Worm (Caenorhabditis elegans) whole organism, mixed stage, embryonic: ENCODE data around the gene hpo-30.

Experiments
- M03D4.4 ChIP-seq: sonication (generic microtip); optimal IDR thresholded peaks from 2 replicates; lab custom pipeline; 2017; ENCODE audit warnings: mild to moderate bottlenecking, missing genetic modification characterization, missing compliant biosample characterization
- bed-3 ChIP-seq: fragments of 200-800 bp; sonication (Bioruptor generic); optimal IDR thresholded peaks from 3 replicates; lab custom pipeline; 2018; ENCODE audit warnings: mild to moderate bottlenecking, missing genetic modification characterization, moderate library complexity, missing compliant biosample characterization
- blmp-1 ChIP-seq: fragments of 150-350 bp; optimal IDR thresholded peaks from 2 replicates; lab custom pipeline; 2014; ENCODE audit warnings: missing biosample characterization, missing genetic modification characterization
- ceh-39 ChIP-seq: fragments of 150-350 bp; optimal IDR thresholded peaks from 2 replicates; lab custom pipeline; 2014; ENCODE audit warnings: missing biosample characterization, missing genetic modification characterization
- ceh-43 ChIP-seq: fragments of 200-800 bp; sonication (Bioruptor generic); optimal IDR thresholded peaks from 2 replicates; lab custom pipeline; 2018; ENCODE audit warnings: mild to moderate bottlenecking, missing genetic modification characterization, moderate library complexity, missing compliant biosample characterization
- ceh-83 ChIP-seq: fragments of 200-800 bp; sonication (Bioruptor generic); optimal IDR thresholded peaks from 2 replicates; lab custom pipeline; 2018; ENCODE audit warnings: mild to moderate bottlenecking, missing genetic modification characterization, missing compliant biosample characterization
- ces-1 ChIP-seq: fragments of 150-350 bp; optimal IDR thresholded peaks from 2 replicates; lab custom pipeline; 2014; ENCODE audit warnings: missing biosample characterization, missing genetic modification reagents, missing genetic modification characterization
- cnd-1 ChIP-seq: fragments of 200-800 bp; sonication (Bioruptor generic); optimal IDR thresholded peaks from 2 replicates; lab custom pipeline; 2018; ENCODE audit warnings: mild to moderate bottlenecking, missing genetic modification characterization, missing compliant biosample characterization
- drap-1 ChIP-seq: fragments of 200-800 bp; sonication (Bioruptor generic); optimal IDR thresholded peaks from 3 replicates; lab custom pipeline; 2018; ENCODE audit warnings: mild to moderate bottlenecking, missing genetic modification characterization, missing compliant biosample characterization
- elt-1 ChIP-seq: sonication (generic microtip); optimal IDR thresholded peaks from 2 replicates; lab custom pipeline; 2017; ENCODE audit warnings: missing genetic modification characterization, mild to moderate bottlenecking, missing compliant biosample characterization, antibody characterized with exemption, moderate library complexity, borderline replicate concordance; ENCODE audit not compliant: insufficient read depth
- elt-3 ChIP-seq: fragments of 150-350 bp; optimal IDR thresholded peaks from 2 replicates; lab custom pipeline; 2014; ENCODE audit warnings: missing biosample characterization, missing genetic modification characterization
- ham-2 ChIP-seq: fragments of 200-800 bp; sonication (Bioruptor generic); optimal IDR thresholded peaks from 2 replicates; lab custom pipeline; 2018; ENCODE audit warnings: mild to moderate bottlenecking, missing genetic modification characterization, missing compliant biosample characterization
- hlh-1 ChIP-seq: fragments of 150-350 bp; optimal IDR thresholded peaks from 2 replicates; lab custom pipeline; 2014; ENCODE audit warnings: missing biosample characterization, missing genetic modification reagents, missing genetic modification characterization
- lin-13 ChIP-seq: fragments of 150-350 bp; optimal IDR thresholded peaks from 2 replicates; lab custom pipeline; 2014; ENCODE audit warnings: missing biosample characterization, missing genetic modification characterization
- lin-32 ChIP-seq: fragments of 200-800 bp; sonication (Bioruptor generic); optimal IDR thresholded peaks from 2 replicates; lab custom pipeline; 2018; ENCODE audit warnings: mild to moderate bottlenecking, missing genetic modification characterization, missing compliant biosample characterization
- lsy-2 ChIP-seq: fragments of 150-350 bp; optimal IDR thresholded peaks from 2 replicates; lab custom pipeline; 2014; ENCODE audit warnings: missing biosample characterization, missing genetic modification characterization
- mab-5 ChIP-seq: fragments of 150-350 bp; optimal IDR thresholded peaks from 2 replicates; lab custom pipeline; 2014; ENCODE audit warnings: missing biosample characterization, missing genetic modification characterization
- mep-1 ChIP-seq: fragments of 150-350 bp; optimal IDR thresholded peaks from 2 replicates; lab custom pipeline; 2017; ENCODE audit warnings: missing biosample characterization, missing genetic modification reagents, missing genetic modification characterization, inconsistent platforms
- nhr-12 ChIP-seq: fragments of 150-350 bp; optimal IDR thresholded peaks from 2 replicates; lab custom pipeline; 2014; ENCODE audit warnings: missing biosample characterization, missing genetic modification characterization
- nhr-2 ChIP-seq: fragments of 150-350 bp; optimal IDR thresholded peaks from 2 replicates; lab custom pipeline; 2014; ENCODE audit warnings: missing biosample characterization, missing genetic modification characterization
- nhr-237 ChIP-seq: fragments of 150-350 bp; optimal IDR thresholded peaks from 2 replicates; lab custom pipeline; 2014; ENCODE audit warnings: missing biosample characterization, missing genetic modification characterization
- nhr-28 ChIP-seq: fragments of 150-350 bp; optimal IDR thresholded peaks from 2 replicates; lab custom pipeline; 2014; ENCODE audit warnings: missing biosample characterization, missing genetic modification characterization
- nhr-76 ChIP-seq: sonication (generic microtip); optimal IDR thresholded peaks from 2 replicates; lab custom pipeline; 2017; ENCODE audit warnings: missing biosample characterization, missing genetic modification characterization
- pha-4 ChIP-seq: fragments of 150-350 bp; optimal IDR thresholded peaks from 2 replicates; lab custom pipeline; 2018; ENCODE audit warnings: missing biosample characterization, missing genetic modification reagents, missing genetic modification characterization
- sem-2 ChIP-seq: fragments of 200-800 bp; sonication (Bioruptor generic); optimal IDR thresholded peaks from 2 replicates; lab custom pipeline; 2018; ENCODE audit warnings: mild to moderate bottlenecking, missing genetic modification characterization, missing compliant biosample characterization
- sptf-1 ChIP-seq: sonication (generic microtip); optimal IDR thresholded peaks from 2 replicates; lab custom pipeline; 2017; ENCODE audit warnings: mild to moderate bottlenecking, missing genetic modification characterization, moderate library complexity, missing compliant biosample characterization
- tbx-8 ChIP-seq: fragments of 200-800 bp; sonication (Bioruptor generic); optimal IDR thresholded peaks from 2 replicates; lab custom pipeline; 2018; ENCODE audit warnings: mild to moderate bottlenecking, missing genetic modification characterization, moderate library complexity, missing compliant biosample characterization
- unc-120 ChIP-seq: sonication (generic microtip); optimal IDR thresholded peaks from 2 replicates; lab custom pipeline; 2017; ENCODE audit warnings: missing genetic modification characterization, missing compliant biosample characterization; ENCODE audit not compliant: poor library complexity, severe bottlenecking
- unc-39 ChIP-seq: fragments of 150-350 bp; optimal IDR thresholded peaks from 2 replicates; lab custom pipeline; 2014; ENCODE audit warnings: missing biosample characterization, missing genetic modification characterization
- unc-62 ChIP-seq: fragments of 150-350 bp; optimal IDR thresholded peaks from 2 replicates; lab custom pipeline; 2014; ENCODE audit warnings: missing biosample characterization, missing genetic modification reagents, missing genetic modification characterization
- zip-8 ChIP-seq: fragments of 150-350 bp; optimal IDR thresholded peaks from 2 replicates; lab custom pipeline; 2014; ENCODE audit warnings: missing biosample characterization, missing genetic modification characterization
- ztf-11 ChIP-seq: fragments of 150-350 bp; optimal IDR thresholded peaks from 2 replicates; lab custom pipeline; 2014; ENCODE audit warnings: missing biosample characterization, missing genetic modification characterization

Gene hpo-30

ce11 chrV:12298184-12298583 lies 12.0 kb downstream of the hpo-30 start:
- TF ChIP-seq unc-39 (no peak), nhr-12 (no peak), sem-2 (GFP tag; lab: Kevin White, UChicago) (no peak), cnd-1 (tag; lab: Kevin White, UChicago) (no peak), lin-13 (tag; lab: Kevin White, UChicago) (no peak), elt-1 (tag; lab: Kevin White, UChicago) (no peak), unc-62 (GFP tag; lab: Kevin White, UChicago) (no peak), ceh-39 (tag; lab: Kevin White, UChicago) (no peak), elt-3 (tag; lab: Kevin White, UChicago) (no peak), bed-3 (no peak), lsy-2 (tag; lab: Kevin White, UChicago) (no peak), ham-2 (no peak), nhr-76 (tag; lab: Kevin White, UChicago) (no peak), pha-4 (no peak), nhr-237 (tag; lab: Kevin White, UChicago) (no peak), drap-1 (GFP tag; lab: Kevin White, UChicago) (no peak), nhr-2 (no peak), ceh-83 (GFP tag; lab: Kevin White, UChicago) (no peak)

- TF ChIP-seq elt-1 (tag; lab: Kevin White, UChicago) (peak; percentile 46), ceh-43 (GFP tag; lab: Kevin White, UChicago) (no peak), lin-13 (tag; lab: Kevin White, UChicago) (no peak), ham-2 (no peak)
Measured at ce11 chrV:12296794-12297193, 13.4 kb downstream of the hpo-30 start.

- TF ChIP-seq lin-32: no peak
- TF ChIP-seq hlh-1: no peak
- no peak for TF ChIP-seq ceh-39 (tag; lab: Kevin White, UChicago)
- no peak for TF ChIP-seq elt-3 (tag; lab: Kevin White, UChicago)
- TF ChIP-seq tbx-8 (GFP tag; lab: Kevin White, UChicago): no peak
- no peak for TF ChIP-seq unc-120 (tag; lab: Kevin White, UChicago)
- TF ChIP-seq elt-1 (tag; lab: Kevin White, UChicago): no peak
- TF ChIP-seq drap-1 (GFP tag; lab: Kevin White, UChicago): no peak
- no peak for TF ChIP-seq pha-4
- TF ChIP-seq mab-5 (tag; lab: Kevin White, UChicago): no peak
- TF ChIP-seq mep-1: no peak
- TF ChIP-seq unc-62 (GFP tag; lab: Kevin White, UChicago): no peak
Measured at ce11 chrV:12296122-12296521, 14.0 kb downstream of the hpo-30 start.

ce11 chrV:12295520-12295919 lies 14.6 kb downstream of the hpo-30 start:
- no peak for TF ChIP-seq ztf-11 (tag; lab: Kevin White, UChicago)
- no peak for TF ChIP-seq ham-2
- TF ChIP-seq cnd-1 (tag; lab: Kevin White, UChicago): no peak
- no peak for TF ChIP-seq pha-4
- TF ChIP-seq elt-3 (tag; lab: Kevin White, UChicago): no peak
- no peak for TF ChIP-seq drap-1 (GFP tag; lab: Kevin White, UChicago)
- TF ChIP-seq ceh-83 (GFP tag; lab: Kevin White, UChicago): no peak
- no peak for TF ChIP-seq ces-1 (GFP tag; lab: Kevin White, UChicago)
- no peak for TF ChIP-seq sptf-1 (tag; lab: Kevin White, UChicago)
- no peak for TF ChIP-seq unc-62 (GFP tag; lab: Kevin White, UChicago)
- TF ChIP-seq blmp-1 (tag; lab: Kevin White, UChicago): no peak
- TF ChIP-seq unc-120 (tag; lab: Kevin White, UChicago): no peak
- TF ChIP-seq ceh-39 (tag; lab: Kevin White, UChicago): no peak
- no peak for TF ChIP-seq lin-13 (tag; lab: Kevin White, UChicago)
- no peak for TF ChIP-seq zip-8 (tag; lab: Kevin White, UChicago)
- no peak for TF ChIP-seq M03D4.4 (tag; lab: Kevin White, UChicago)
- TF ChIP-seq nhr-237 (tag; lab: Kevin White, UChicago): no peak
- TF ChIP-seq mab-5 (tag; lab: Kevin White, UChicago): no peak
- TF ChIP-seq hlh-1: no peak
- TF ChIP-seq bed-3: no peak

- TF ChIP-seq mab-5 (tag; lab: Kevin White, UChicago) (no peak), zip-8 (tag; lab: Kevin White, UChicago) (no peak), ces-1 (GFP tag; lab: Kevin White, UChicago) (no peak), M03D4.4 (tag; lab: Kevin White, UChicago) (no peak), sem-2 (GFP tag; lab: Kevin White, UChicago) (no peak), nhr-76 (tag; lab: Kevin White, UChicago) (no peak), unc-62 (GFP tag; lab: Kevin White, UChicago) (no peak), lin-32 (no peak), cnd-1 (tag; lab: Kevin White, UChicago) (no peak), mep-1 (no peak), elt-1 (tag; lab: Kevin White, UChicago) (peak; percentile 49), elt-3 (tag; lab: Kevin White, UChicago) (no peak), pha-4 (peak; percentile 8), nhr-28 (tag; lab: Kevin White, UChicago) (no peak), ham-2 (peak; percentile 30), sptf-1 (tag; lab: Kevin White, UChicago) (no peak), hlh-1 (no peak)
- TF ChIP-seq, all 35 proteins: peak for 3
Measured at ce11 chrV:12295015-12295414, 15.1 kb downstream of the hpo-30 start.
